Fruit fly (Drosophila melanogaster) whole organism, prepupa: ENCODE data around the gene CG18131.

Experiments
- Blimp-1 ChIP-seq: fragments of 200-800 bp; sonication (Bioruptor generic); optimal IDR thresholded peaks from 3 replicates; lab custom pipeline; 2017; ENCODE audit warnings: missing biosample characterization, missing genetic modification characterization, mild to moderate bottlenecking, moderate library complexity, missing genetic modification reagents
- CG10631 ChIP-seq: fragments of 200-800 bp; sonication (Bioruptor generic); optimal IDR thresholded peaks from 2 replicates; lab custom pipeline; 2016; ENCODE audit warnings: missing biosample characterization, missing genetic modification characterization
- CG10669 ChIP-seq: fragments of 200-800 bp; sonication (Bioruptor generic); optimal IDR thresholded peaks from 3 replicates; lab custom pipeline; 2018; ENCODE audit warnings: missing biosample characterization, mild to moderate bottlenecking, missing genetic modification characterization, moderate library complexity
- CG11902 ChIP-seq: fragments of 200-800 bp; sonication (Bioruptor generic); optimal IDR thresholded peaks from 3 replicates; lab custom pipeline; 2016; ENCODE audit warnings: missing biosample characterization, missing genetic modification characterization
- CG15336 ChIP-seq: fragments of 200-800 bp; sonication (Bioruptor generic); IDR thresholded peaks from 2 replicates; pipeline ENCODE4 v1.3.6; 2022; ENCODE audit warnings: missing biosample characterization, missing genetic modification characterization
- CG1621 ChIP-seq: fragments of 200-800 bp; sonication (Bioruptor generic); optimal IDR thresholded peaks from 3 replicates; lab custom pipeline; 2018; ENCODE audit warnings: missing biosample characterization, mild to moderate bottlenecking, missing genetic modification characterization
- CG32006 ChIP-seq: fragments of 200-800 bp; sonication (Bioruptor generic); optimal IDR thresholded peaks from 3 replicates; lab custom pipeline; 2017; ENCODE audit warnings: missing biosample characterization, mild to moderate bottlenecking, missing genetic modification characterization
- CG3919 ChIP-seq: fragments of 200-800 bp; sonication (Bioruptor generic); optimal IDR thresholded peaks from 3 replicates; lab custom pipeline; 2016; ENCODE audit warnings: missing biosample characterization, missing genetic modification characterization
- CG6163 ChIP-seq: fragments of 200-800 bp; sonication (Bioruptor generic); IDR thresholded peaks from 3 replicates; pipeline ENCODE4 v1.3.6; 2022; ENCODE audit warnings: missing biosample characterization, missing genetic modification characterization
- CG6276 ChIP-seq: fragments of 200-800 bp; sonication (Bioruptor generic); optimal IDR thresholded peaks from 2 replicates; lab custom pipeline; 2017; ENCODE audit warnings: missing biosample characterization, mild to moderate bottlenecking, missing genetic modification characterization
- CG6792 ChIP-seq: fragments of 200-800 bp; sonication (Bioruptor generic); optimal IDR thresholded peaks from 3 replicates; lab custom pipeline; 2016; ENCODE audit warnings: missing biosample characterization, missing genetic modification characterization
- CG6808 ChIP-seq: fragments of 200-800 bp; sonication (Bioruptor generic); optimal IDR thresholded peaks from 3 replicates; lab custom pipeline; 2017; ENCODE audit warnings: missing biosample characterization, missing genetic modification characterization, mild to moderate bottlenecking, moderate library complexity, missing genetic modification reagents
- CG8119 ChIP-seq: fragments of 200-800 bp; sonication (Bioruptor generic); IDR thresholded peaks from 3 replicates; pipeline ENCODE4 v1.3.6; 2022; ENCODE audit warnings: missing biosample characterization, missing genetic modification characterization
- CG8319 ChIP-seq: fragments of 200-800 bp; sonication (Bioruptor generic); optimal IDR thresholded peaks from 3 replicates; lab custom pipeline; 2016; ENCODE audit warnings: missing biosample characterization, missing genetic modification characterization
- CG8632 ChIP-seq: fragments of 200-800 bp; sonication (Bioruptor generic); optimal IDR thresholded peaks from 3 replicates; lab custom pipeline; 2016; ENCODE audit warnings: missing biosample characterization, missing genetic modification characterization
- Eip78C ChIP-seq: fragments of 200-800 bp; sonication (Bioruptor generic); peaks from one replicate; lab custom pipeline; 2016; ENCODE audit warnings: missing biosample characterization, missing genetic modification characterization
- Eip93F ChIP-seq: fragments of 200-800 bp; sonication (Bioruptor generic); optimal IDR thresholded peaks from 2 replicates; lab custom pipeline; 2016; ENCODE audit warnings: missing biosample characterization, mild to moderate bottlenecking, missing genetic modification characterization
- Gug ChIP-seq: fragments of 200-800 bp; sonication (Bioruptor generic); IDR thresholded peaks from 2 replicates; pipeline ENCODE4 v1.3.6; 2022; ENCODE audit warnings: missing biosample characterization, missing genetic modification characterization
- Hr39 ChIP-seq: fragments of 200-800 bp; sonication (Bioruptor generic); optimal IDR thresholded peaks from 2 replicates; lab custom pipeline; 2016; ENCODE audit warnings: missing biosample characterization, missing genetic modification characterization
- Hr4 ChIP-seq: fragments of 200-800 bp; sonication (Bioruptor generic); optimal IDR thresholded peaks from 3 replicates; lab custom pipeline; 2016; ENCODE audit warnings: missing biosample characterization, missing genetic modification characterization
- Lpt ChIP-seq: fragments of 200-800 bp; sonication (Bioruptor generic); optimal IDR thresholded peaks from 3 replicates; lab custom pipeline; 2016; ENCODE audit warnings: missing biosample characterization, missing genetic modification characterization
- OdsH ChIP-seq: fragments of 200-800 bp; sonication (Bioruptor generic); optimal IDR thresholded peaks from 3 replicates; lab custom pipeline; 2016; ENCODE audit warnings: missing biosample characterization, missing genetic modification characterization
- Sox102F ChIP-seq: fragments of 200-800 bp; sonication (Bioruptor generic); optimal IDR thresholded peaks from 2 replicates; lab custom pipeline; 2016; ENCODE audit warnings: missing biosample characterization, mild to moderate bottlenecking, missing genetic modification characterization
- Sox15 ChIP-seq: fragments of 200-800 bp; sonication (Bioruptor generic); optimal IDR thresholded peaks from 3 replicates; lab custom pipeline; 2016; ENCODE audit warnings: missing biosample characterization, missing genetic modification characterization
- acj6 ChIP-seq: fragments of 200-800 bp; sonication (Bioruptor generic); optimal IDR thresholded peaks from 3 replicates; lab custom pipeline; 2016; ENCODE audit warnings: missing biosample characterization, missing genetic modification characterization
- eg ChIP-seq: fragments of 200-800 bp; sonication (Bioruptor generic); IDR thresholded peaks from 3 replicates; pipeline ENCODE4 v1.3.6; 2022; ENCODE audit warnings: missing biosample characterization, missing genetic modification characterization
- fd59A ChIP-seq: fragments of 200-800 bp; sonication (Bioruptor generic); optimal IDR thresholded peaks from 2 replicates; lab custom pipeline; 2017; ENCODE audit warnings: missing biosample characterization, mild to moderate bottlenecking, missing genetic modification characterization, missing genetic modification reagents
- fd85E ChIP-seq: fragments of 200-800 bp; sonication (Bioruptor generic); optimal IDR thresholded peaks from 3 replicates; lab custom pipeline; 2016; ENCODE audit warnings: missing biosample characterization, missing genetic modification characterization
- fkh ChIP-seq: fragments of 200-800 bp; sonication (Bioruptor generic); optimal IDR thresholded peaks from 3 replicates; lab custom pipeline; 2017; ENCODE audit warnings: missing biosample characterization, mild to moderate bottlenecking, missing genetic modification characterization, moderate library complexity
- net ChIP-seq: fragments of 200-800 bp; sonication (Bioruptor generic); optimal IDR thresholded peaks from 3 replicates; lab custom pipeline; 2016; ENCODE audit warnings: missing biosample characterization, missing genetic modification characterization
- salr ChIP-seq, 2 experiments: fragments of 200-800 bp; sonication (Bioruptor generic); optimal IDR thresholded peaks; 3 replicates each; lab custom pipeline; 2016 to 2018; ENCODE audit warnings: missing biosample characterization in 2 of 2, missing genetic modification characterization in 2 of 2, mild to moderate bottlenecking in 1 of 2
- ss ChIP-seq, 2 experiments: fragments of 200-800 bp; sonication (Bioruptor generic); optimal IDR thresholded peaks; 2 replicates in 1 of 2; 3 replicates in 1 of 2; lab custom pipeline; 2017 to 2018; ENCODE audit warnings: mild to moderate bottlenecking in 2 of 2, missing biosample characterization in 2 of 2, missing genetic modification characterization in 2 of 2, moderate library complexity in 1 of 2
- topi ChIP-seq: fragments of 200-800 bp; sonication (Bioruptor generic); optimal IDR thresholded peaks from 3 replicates; lab custom pipeline; 2016; ENCODE audit warnings: missing biosample characterization, missing genetic modification characterization
- vri ChIP-seq: fragments of 200-800 bp; sonication (Bioruptor generic); optimal IDR thresholded peaks from 3 replicates; lab custom pipeline; 2016; ENCODE audit warnings: missing biosample characterization, mild to moderate bottlenecking, missing genetic modification characterization

The CG18131 gene

DNA sequence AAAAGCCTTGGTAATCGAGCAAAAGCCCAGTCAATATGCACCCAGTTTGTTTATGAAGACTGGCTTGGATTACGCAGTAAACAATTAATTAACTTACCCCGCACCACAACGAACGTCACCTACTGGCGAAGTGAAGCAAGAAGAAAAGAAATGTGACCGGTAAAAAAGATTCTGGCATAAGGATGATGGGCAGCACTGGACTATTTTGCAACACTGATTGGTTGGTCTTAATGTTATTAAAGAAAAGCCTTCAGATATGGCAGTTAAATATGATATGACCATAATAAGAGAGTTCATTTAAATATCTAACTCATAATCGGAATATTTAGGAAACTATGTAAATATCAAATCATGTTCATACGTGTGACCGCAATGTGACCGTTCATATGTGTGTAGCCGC, at the start of gene CG18131:
Gene CG18131, minus strand, starts transcription at position 297 of the 400 bp plus-strand sequence.
- TF ChIP-seq CG6808 (peak; percentile 71), fkh (GFP tag; lab: Kevin White, UChicago) (no peak), CG10669 (GFP tag; lab: Kevin White, UChicago) (no peak), Eip93F (GFP tag; lab: Kevin White, UChicago) (no peak), acj6 (GFP tag; lab: Kevin White, UChicago) (no peak)

DNA sequence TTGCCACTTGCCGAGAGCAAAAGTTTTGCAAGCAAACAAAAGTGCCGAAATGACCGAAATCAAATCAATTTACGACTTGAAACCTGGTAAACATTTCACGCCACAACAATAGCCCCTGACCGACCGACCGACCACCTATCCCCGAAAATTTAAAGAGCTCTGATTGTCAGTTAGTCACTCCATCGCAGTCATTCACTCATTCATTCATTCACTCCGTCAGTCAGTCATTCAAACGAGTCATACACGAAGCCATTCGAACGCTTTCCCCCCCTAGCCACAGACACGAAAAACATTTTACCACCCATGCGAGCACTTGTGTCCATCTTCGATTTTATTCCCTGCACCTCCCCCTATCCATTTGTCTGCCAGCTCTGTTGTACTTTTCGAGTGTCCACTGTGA, 47.5 kb upstream of the CG18131 start:
- no peak for TF ChIP-seq CG8319
- TF ChIP-seq fd59A (GFP tag; lab: Kevin White, UChicago), result no peak
- no peak for TF ChIP-seq ss (GFP tag; optimal IDR thresholded peaks at IDR 0.05; lab: Kevin White, UChicago)
- no peak for TF ChIP-seq OdsH (GFP tag; lab: Kevin White, UChicago)
- no peak for TF ChIP-seq Blimp-1 (GFP tag; lab: Kevin White, UChicago)
- no peak for TF ChIP-seq CG8632 (GFP tag; lab: Kevin White, UChicago)
- no peak for TF ChIP-seq CG6276
- TF ChIP-seq CG6808, result no peak
- TF ChIP-seq Hr4 (GFP tag; lab: Kevin White, UChicago), result no peak
- no peak for TF ChIP-seq Hr39 (GFP tag; lab: Kevin White, UChicago)
- no peak for TF ChIP-seq vri
- TF ChIP-seq Eip78C (GFP tag; lab: Kevin White, UChicago), result no peak
- TF ChIP-seq fd85E (GFP tag; lab: Kevin White, UChicago), result no peak
- TF ChIP-seq CG1621 (tag; lab: Kevin White, UChicago), result no peak
- no peak for TF ChIP-seq Sox102F (GFP tag; lab: Kevin White, UChicago)
- no peak for TF ChIP-seq Eip93F (GFP tag; lab: Kevin White, UChicago)
- TF ChIP-seq salr (GFP tag; optimal IDR thresholded peaks at IDR 0.05; lab: Kevin White, UChicago), result no peak
- TF ChIP-seq Sox15 (GFP tag; lab: Kevin White, UChicago), result no peak
- TF ChIP-seq CG6792 (GFP tag; lab: Kevin White, UChicago), result no peak
- no peak for TF ChIP-seq Gug

- TF ChIP-seq Hr39 (GFP tag; lab: Kevin White, UChicago), result no peak
- peak; percentile 22 for TF ChIP-seq CG6276
- 0 out of 3 replicates have a peak, but pooled peaks have one; percentile 45 for TF ChIP-seq eg (GFP tag; lab: Robert Waterston, UW)
- TF ChIP-seq CG32006 (GFP tag; lab: Kevin White, UChicago), result peak; percentile 61
- no peak for TF ChIP-seq Lpt (GFP tag; lab: Kevin White, UChicago)
- TF ChIP-seq CG6163 (GFP tag; lab: Robert Waterston, UW), result peak; percentile 43; the same call in 1 of the 3 replicates
- peak; percentile 20 for TF ChIP-seq CG3919 (GFP tag; lab: Kevin White, UChicago)
- TF ChIP-seq CG8119, result 0 out of 3 replicates have a peak, but pooled peaks have one; percentile 36
- TF ChIP-seq CG15336 (GFP tag; lab: Robert Waterston, UW), result peak; percentile 65
- TF ChIP-seq Eip78C (GFP tag; lab: Kevin White, UChicago), result peak; percentile 68
These were observed 37.7 kb upstream of the CG18131 start for dm6 chr2L:1538132-1538531.

DNA sequence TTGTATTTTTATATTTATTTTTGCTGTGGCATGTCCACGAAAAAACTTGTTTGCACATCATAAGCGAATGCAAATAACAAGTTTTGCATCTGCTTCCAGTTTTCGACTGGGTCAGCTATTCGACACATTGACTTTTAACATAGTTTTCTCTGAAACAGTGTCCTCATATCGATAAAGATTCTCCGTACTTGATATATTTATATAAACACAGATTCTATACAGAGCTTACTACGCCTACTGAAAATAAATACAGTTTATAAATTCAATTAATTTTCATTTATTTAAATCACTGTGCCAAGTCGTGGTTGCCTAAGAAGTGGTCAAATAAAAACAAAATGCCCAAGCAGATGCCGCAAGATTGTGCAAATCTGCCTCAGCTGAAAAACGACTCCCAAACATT, 34.8 kb upstream of the CG18131 start:
- TF ChIP-seq CG8632 (GFP tag; lab: Kevin White, UChicago), result no peak
- peak; percentile 77 for TF ChIP-seq eg (GFP tag; lab: Robert Waterston, UW)
- peak; percentile 62 for TF ChIP-seq CG6276
- no peak for TF ChIP-seq CG11902 (GFP tag; lab: Kevin White, UChicago)
- peak; percentile 10 for TF ChIP-seq Hr4 (GFP tag; lab: Kevin White, UChicago)
- TF ChIP-seq Gug, result 0 out of 2 replicates have a peak, but pooled peaks have one; percentile 8
- 0 out of 3 replicates have a peak, but pooled peaks have one; percentile 16 for TF ChIP-seq CG8119
- 0 out of 3 replicates have a peak, but pooled peaks have one; percentile 14 for TF ChIP-seq CG6163 (GFP tag; lab: Robert Waterston, UW)
- peak; percentile 34 for TF ChIP-seq CG32006 (GFP tag; lab: Kevin White, UChicago)
- no peak for TF ChIP-seq Hr39 (GFP tag; lab: Kevin White, UChicago)
- peak; percentile 18 for TF ChIP-seq Eip78C (GFP tag; lab: Kevin White, UChicago)

DNA sequence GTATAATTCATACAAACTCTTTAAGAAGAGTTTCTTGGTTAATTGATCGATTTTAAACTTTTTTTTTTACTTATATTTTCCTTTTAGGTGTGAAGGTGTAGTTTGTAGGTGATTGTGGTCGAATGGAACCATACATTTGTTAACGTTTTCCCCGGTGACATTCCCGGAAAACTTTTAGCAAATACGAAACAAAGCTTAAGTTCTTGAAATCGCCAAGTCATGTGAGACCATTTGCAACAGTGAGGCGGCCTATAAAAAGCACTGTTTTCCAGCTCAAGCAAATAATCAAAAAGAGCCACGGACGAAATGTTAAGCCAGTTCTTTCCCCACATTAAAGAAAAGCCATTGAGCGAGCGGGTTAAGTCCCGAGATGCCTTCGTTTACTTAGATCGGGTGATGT, 22.0 kb upstream of the CG18131 start, which contains the start of gene Or22b:
Gene Or22b, plus strand, starts transcription at position 301 of the 400 bp plus-strand sequence.
- no peak for TF ChIP-seq OdsH (GFP tag; lab: Kevin White, UChicago)
- no peak for TF ChIP-seq CG10631
- no peak for TF ChIP-seq net (GFP tag; lab: Kevin White, UChicago)
- TF ChIP-seq topi (GFP tag; lab: Kevin White, UChicago), result no peak
- no peak for TF ChIP-seq CG32006 (GFP tag; lab: Kevin White, UChicago)
